Worm (Caenorhabditis elegans) whole organism, mixed stage, embryonic: Measurements from ENCODE around the gene K12H6.7.
A peak's percentile ranks its signal among the peaks of the same experiment; 100 is the strongest.

Experiments
- ham-2 ChIP-seq: fragments of 200-800 bp; sonication (Bioruptor generic); optimal IDR thresholded peaks from 2 replicates; lab custom pipeline; 2018; ENCODE audit warnings: mild to moderate bottlenecking, missing genetic modification characterization, missing compliant biosample characterization
- nhr-12 ChIP-seq: fragments of 150-350 bp; optimal IDR thresholded peaks from 2 replicates; lab custom pipeline; 2014; ENCODE audit warnings: missing biosample characterization, missing genetic modification characterization
- pha-4 ChIP-seq: fragments of 150-350 bp; optimal IDR thresholded peaks from 2 replicates; lab custom pipeline; 2018; ENCODE audit warnings: missing biosample characterization, missing genetic modification reagents, missing genetic modification characterization
- unc-62 ChIP-seq: fragments of 150-350 bp; optimal IDR thresholded peaks from 2 replicates; lab custom pipeline; 2014; ENCODE audit warnings: missing biosample characterization, missing genetic modification reagents, missing genetic modification characterization
- ztf-11 ChIP-seq: fragments of 150-350 bp; optimal IDR thresholded peaks from 2 replicates; lab custom pipeline; 2014; ENCODE audit warnings: missing biosample characterization, missing genetic modification characterization

DNA sequence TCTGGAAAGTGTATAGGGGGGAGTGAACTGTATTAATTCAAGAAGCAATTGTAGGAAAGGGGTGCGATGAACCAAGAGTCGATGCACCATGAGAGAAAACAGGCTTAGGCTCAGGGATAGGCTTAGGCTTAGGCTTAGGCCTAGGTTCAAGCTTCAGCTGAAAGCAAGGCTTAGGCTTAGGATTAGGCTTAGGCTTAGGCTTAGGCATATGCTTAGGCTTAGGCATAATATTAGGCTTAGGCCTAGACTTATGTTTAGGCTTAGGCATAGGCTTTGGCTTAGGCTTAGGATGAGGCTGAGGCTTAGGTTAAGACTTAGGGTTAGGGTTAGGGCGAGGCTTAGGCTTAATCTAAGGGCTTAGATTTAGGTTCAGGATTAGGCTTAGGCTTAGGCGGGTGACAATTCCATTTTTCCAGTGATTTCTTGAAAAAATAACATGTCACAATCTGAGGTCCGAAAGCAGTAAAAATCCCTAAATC, 25.8 kb upstream of the K12H6.7 start:
- TF ChIP-seq pha-4 (no peak), unc-62 (GFP tag; lab: Kevin White, UChicago) (no peak), ztf-11 (tag; lab: Kevin White, UChicago) (no peak), nhr-12 (tag; lab: Kevin White, UChicago) (no peak), ham-2 (GFP tag; lab: Kevin White, UChicago) (peak; percentile 23)
